Worm (Caenorhabditis elegans) whole organism, L2 larva: Measurements from ENCODE around the gene B0563.18.

Experiments
- R02D3.7 ChIP-seq: fragments of 150-350 bp; optimal IDR thresholded peaks from 2 replicates; lab custom pipeline; 2014; ENCODE audit warnings: missing biosample characterization, missing genetic modification characterization
- ceh-82 ChIP-seq: fragments of 150-350 bp; optimal IDR thresholded peaks from 2 replicates; lab custom pipeline; 2014; ENCODE audit warnings: missing biosample characterization, missing genetic modification characterization
- elt-1 ChIP-seq: fragments of 150-350 bp; optimal IDR thresholded peaks from 2 replicates; lab custom pipeline; 2014; ENCODE audit warnings: missing biosample characterization, missing genetic modification characterization
- elt-3 ChIP-seq: sonication (generic microtip); optimal IDR thresholded peaks from 2 replicates; lab custom pipeline; 2017; ENCODE audit warnings: missing biosample characterization, missing genetic modification characterization
- gmeb-1 ChIP-seq: fragments of 150-350 bp; optimal IDR thresholded peaks from 2 replicates; lab custom pipeline; 2014; ENCODE audit warnings: missing biosample characterization, missing genetic modification characterization
- lin-11 ChIP-seq: fragments of 150-350 bp; sonication (generic microtip); optimal IDR thresholded peaks from 2 replicates; lab custom pipeline; 2014; ENCODE audit warnings: missing biosample characterization, missing genetic modification characterization, inconsistent platforms, mixed read lengths
- nhr-237 ChIP-seq: fragments of 150-350 bp; optimal IDR thresholded peaks from 2 replicates; lab custom pipeline; 2014; ENCODE audit warnings: missing biosample characterization, missing genetic modification characterization
- unc-62 ChIP-seq: fragments of 150-350 bp; optimal IDR thresholded peaks from 2 replicates; lab custom pipeline; 2014; ENCODE audit warnings: missing biosample characterization, missing genetic modification reagents, missing genetic modification characterization

ce11 chrX:9162864-9163263 is 9.5 kb upstream of the B0563.18 start, which contains the start of gene tsp-11:
- TF ChIP-seq elt-1 (tag; lab: Kevin White, UChicago): no peak
- no peak for TF ChIP-seq ceh-82 (tag; lab: Kevin White, UChicago)
- TF ChIP-seq R02D3.7: no peak
- no peak for TF ChIP-seq lin-11 (tag; lab: Kevin White, UChicago)
- TF ChIP-seq unc-62: no peak
- TF ChIP-seq nhr-237: no peak
- TF ChIP-seq gmeb-1: no peak
- no peak for TF ChIP-seq elt-3 (tag; lab: Kevin White, UChicago)
